Fruit fly (Drosophila melanogaster) whole organism, embryonic: ENCODE data around the gene Cpr92A.
A peak's percentile ranks its signal among the peaks of the same experiment; 100 is the strongest.

ENCODE experiments used
- Ada2b ChIP-seq: fragments of 200-800 bp; sonication (Bioruptor generic); IDR thresholded peaks from 2 replicates; pipeline ENCODE4 v1.3.6; 2022; ENCODE audit warnings: missing biosample characterization, missing genetic modification characterization
- Aef1 ChIP-seq: fragments of 200-800 bp; sonication (Bioruptor generic); IDR thresholded peaks from 3 replicates; pipeline ENCODE4 v1.3.6; 2022; ENCODE audit warnings: missing biosample characterization, missing genetic modification characterization
- B-H2 ChIP-seq: fragments of 200-800 bp; sonication (Bioruptor generic); optimal IDR thresholded peaks from 2 replicates; lab custom pipeline; 2018; ENCODE audit warnings: missing biosample characterization, mild to moderate bottlenecking, missing genetic modification characterization
- Bgb ChIP-seq: fragments of 200-800 bp; sonication (Bioruptor generic); IDR thresholded peaks from 2 replicates; pipeline ENCODE4 v1.3.6; 2022; ENCODE audit warnings: missing biosample characterization, missing genetic modification characterization; ENCODE audit not compliant: partially characterized antibody
- Blimp-1 ChIP-seq: fragments of 200-800 bp; sonication (Bioruptor generic); optimal IDR thresholded peaks from 3 replicates; lab custom pipeline; 2018; ENCODE audit warnings: missing biosample characterization, missing genetic modification characterization, mild to moderate bottlenecking, moderate library complexity, missing genetic modification reagents
- CG1024 ChIP-seq: fragments of 200-800 bp; sonication (Bioruptor generic); IDR thresholded peaks from 2 replicates; pipeline ENCODE4 v1.3.6; 2022; ENCODE audit warnings: missing biosample characterization, missing genetic modification characterization
- CG10959 ChIP-seq: fragments of 200-800 bp; sonication (Bioruptor generic); IDR thresholded peaks from 2 replicates; pipeline ENCODE4 v1.3.6; 2022; ENCODE audit warnings: missing biosample characterization, missing genetic modification characterization
- CG11085 ChIP-seq: fragments of 200-800 bp; sonication (Bioruptor generic); IDR thresholded peaks from 2 replicates; pipeline ENCODE4 v1.3.6; 2022; ENCODE audit warnings: missing biosample characterization, missing genetic modification characterization
- CG12071 ChIP-seq: fragments of 200-800 bp; sonication (Bioruptor generic); optimal IDR thresholded peaks from 3 replicates; lab custom pipeline; 2018; ENCODE audit warnings: missing biosample characterization, mild to moderate bottlenecking, missing genetic modification characterization
- CG12391 ChIP-seq: fragments of 200-800 bp; sonication (Bioruptor generic); optimal IDR thresholded peaks from 3 replicates; lab custom pipeline; 2018; ENCODE audit warnings: missing biosample characterization, mild to moderate bottlenecking, missing genetic modification characterization, moderate library complexity
- CG12942 ChIP-seq: fragments of 200-800 bp; sonication (Bioruptor generic); optimal IDR thresholded peaks from 3 replicates; lab custom pipeline; 2016; ENCODE audit warnings: missing biosample characterization, missing genetic modification characterization
- CG15696 ChIP-seq: fragments of 200-800 bp; sonication (Bioruptor generic); optimal IDR thresholded peaks from 2 replicates; lab custom pipeline; 2019; ENCODE audit warnings: missing biosample characterization, mild to moderate bottlenecking, missing genetic modification characterization, moderate library complexity
- CG17186 ChIP-seq: fragments of 200-800 bp; sonication (Bioruptor generic); optimal IDR thresholded peaks from 3 replicates; lab custom pipeline; 2017; ENCODE audit warnings: missing biosample characterization, missing genetic modification reagents, missing genetic modification characterization
- CG17912 ChIP-seq: fragments of 200-800 bp; sonication (Bioruptor generic); optimal IDR thresholded peaks from 2 replicates; lab custom pipeline; 2018; ENCODE audit warnings: missing biosample characterization, mild to moderate bottlenecking, missing genetic modification characterization
- CG1832 ChIP-seq: fragments of 200-800 bp; sonication (Bioruptor generic); optimal IDR thresholded peaks from 2 replicates; lab custom pipeline; 2017; ENCODE audit warnings: missing biosample characterization, mild to moderate bottlenecking, missing genetic modification characterization, inconsistent platforms
- CG2129 ChIP-seq: fragments of 200-800 bp; sonication (Bioruptor generic); IDR thresholded peaks from 2 replicates; pipeline ENCODE4 v1.3.6; 2022; ENCODE audit warnings: missing biosample characterization, missing genetic modification characterization; ENCODE audit not compliant: partially characterized antibody
- CG2889 ChIP-seq: fragments of 200-800 bp; sonication (Bioruptor generic); IDR thresholded peaks from 3 replicates; pipeline ENCODE4 v1.3.6; 2022; ENCODE audit warnings: missing biosample characterization, missing genetic modification characterization
- CG31224 ChIP-seq: fragments of 200-800 bp; sonication (Bioruptor generic); IDR thresholded peaks from 2 replicates; pipeline ENCODE4 v1.3.6; 2022; ENCODE audit warnings: missing biosample characterization, missing genetic modification characterization
- CG31365 ChIP-seq: fragments of 200-800 bp; sonication (Bioruptor generic); optimal IDR thresholded peaks from 2 replicates; lab custom pipeline; 2018; ENCODE audit warnings: missing biosample characterization, mild to moderate bottlenecking, missing genetic modification characterization
- CG32532 ChIP-seq: fragments of 200-800 bp; sonication (Bioruptor generic); IDR thresholded peaks from 2 replicates; pipeline ENCODE4 v1.3.6; 2022; ENCODE audit warnings: missing biosample characterization, missing genetic modification characterization
- CG4854 ChIP-seq: fragments of 200-800 bp; sonication (Bioruptor generic); optimal IDR thresholded peaks from 2 replicates; lab custom pipeline; 2016; ENCODE audit warnings: missing biosample characterization, missing genetic modification characterization, inconsistent platforms
- CG6689 ChIP-seq: fragments of 200-800 bp; sonication (Bioruptor generic); IDR thresholded peaks from 2 replicates; pipeline ENCODE4 v1.3.6; 2022; ENCODE audit warnings: missing biosample characterization, missing genetic modification characterization
- CG7271 ChIP-seq: fragments of 200-800 bp; sonication (Bioruptor generic); optimal IDR thresholded peaks from 2 replicates; lab custom pipeline; 2018; ENCODE audit warnings: missing biosample characterization, mild to moderate bottlenecking, missing genetic modification characterization, moderate library complexity
- CG8944 ChIP-seq: fragments of 200-800 bp; sonication (Bioruptor generic); optimal IDR thresholded peaks from 3 replicates; lab custom pipeline; 2016; ENCODE audit warnings: missing biosample characterization, missing genetic modification characterization
- CG9437 ChIP-seq: fragments of 200-800 bp; sonication (Bioruptor generic); optimal IDR thresholded peaks from 2 replicates; lab custom pipeline; 2018; ENCODE audit warnings: missing biosample characterization, mild to moderate bottlenecking, missing genetic modification characterization
- CTCF ChIP-seq: fragments of 200-800 bp; sonication (Bioruptor generic); optimal IDR thresholded peaks from 2 replicates; lab custom pipeline; 2017; ENCODE audit warnings: missing biosample characterization, mild to moderate bottlenecking, missing genetic modification characterization, moderate library complexity
- E2f2 ChIP-seq: fragments of 200-800 bp; sonication (Bioruptor generic); IDR thresholded peaks from 2 replicates; pipeline ENCODE4 v1.3.6; 2022; ENCODE audit warnings: missing biosample characterization, missing genetic modification characterization
- Hey ChIP-seq: fragments of 200-800 bp; sonication (Bioruptor generic); optimal IDR thresholded peaks from 3 replicates; lab custom pipeline; 2018; ENCODE audit warnings: missing biosample characterization, mild to moderate bottlenecking, missing genetic modification characterization
- Hmr ChIP-seq: fragments of 200-800 bp; sonication (Bioruptor generic); optimal IDR thresholded peaks from 3 replicates; lab custom pipeline; 2017; ENCODE audit warnings: mild to moderate bottlenecking, missing biosample characterization, missing genetic modification reagents, missing genetic modification characterization
- Hr39 ChIP-seq: fragments of >200 bp; optimal IDR thresholded peaks from 2 replicates; lab custom pipeline; 2017
- Hsf ChIP-seq: fragments of 200-800 bp; sonication (Bioruptor generic); optimal IDR thresholded peaks from 3 replicates; lab custom pipeline; 2016; ENCODE audit warnings: missing biosample characterization, missing genetic modification characterization
- Jarid2 ChIP-seq: fragments of 200-800 bp; sonication (Bioruptor generic); optimal IDR thresholded peaks from 3 replicates; lab custom pipeline; 2017; ENCODE audit warnings: mild to moderate bottlenecking, missing biosample characterization, missing genetic modification reagents, missing genetic modification characterization
- Lpt ChIP-seq: fragments of >200 bp; optimal IDR thresholded peaks from 2 replicates; lab custom pipeline; 2018; ENCODE audit warnings: missing biosample characterization, missing genetic modification characterization
- Med ChIP-seq: fragments of 200-800 bp; sonication (Bioruptor generic); peaks from one replicate; lab custom pipeline; 2016; ENCODE audit warnings: missing biosample characterization, missing genetic modification characterization, mild to moderate bottlenecking, inconsistent platforms, moderate library complexity
- Rx ChIP-seq: fragments of 200-800 bp; sonication (Bioruptor generic); IDR thresholded peaks from 2 replicates; pipeline ENCODE4 v1.3.6; 2022; ENCODE audit warnings: missing biosample characterization, missing genetic modification characterization
- Side ChIP-seq: fragments of 200-800 bp; sonication (Bioruptor generic); optimal IDR thresholded peaks from 2 replicates; lab custom pipeline; 2016; ENCODE audit warnings: missing biosample characterization, missing genetic modification characterization
- Spps ChIP-seq: fragments of 200-800 bp; sonication (Bioruptor generic); optimal IDR thresholded peaks from 2 replicates; lab custom pipeline; 2018; ENCODE audit warnings: missing biosample characterization, mild to moderate bottlenecking, missing genetic modification characterization
- Sry-δ ChIP-seq: fragments of 200-800 bp; sonication (Bioruptor generic); optimal IDR thresholded peaks from 2 replicates; lab custom pipeline; 2016; ENCODE audit warnings: missing biosample characterization, missing genetic modification characterization
- amos ChIP-seq: fragments of 200-800 bp; sonication (Bioruptor generic); IDR thresholded peaks from 2 replicates; pipeline ENCODE4 v1.3.6; 2022; ENCODE audit warnings: missing biosample characterization, missing genetic modification characterization; ENCODE audit not compliant: partially characterized antibody
- bowl ChIP-seq: fragments of 200-800 bp; sonication (Bioruptor generic); IDR thresholded peaks from 2 replicates; pipeline ENCODE4 v1.3.6; 2022; ENCODE audit warnings: missing biosample characterization, missing genetic modification characterization
- br ChIP-seq: fragments of >200 bp; optimal IDR thresholded peaks from 2 replicates; lab custom pipeline; 2017
- eve ChIP-seq, 2 experiments: fragments of >200 bp; optimal IDR thresholded peaks; 2 replicates each; lab custom pipeline; 2017; ENCODE audit warnings: missing biosample characterization in 2 of 2, missing genetic modification characterization in 2 of 2
- fd102C ChIP-seq: fragments of 200-800 bp; sonication (Bioruptor generic); optimal IDR thresholded peaks from 2 replicates; lab custom pipeline; 2018; ENCODE audit warnings: missing biosample characterization, mild to moderate bottlenecking, missing genetic modification characterization, moderate library complexity
- gsb ChIP-seq: fragments of 200-800 bp; sonication (Bioruptor generic); IDR thresholded peaks from 2 replicates; pipeline ENCODE4 v1.3.6; 2022; ENCODE audit warnings: missing biosample characterization, missing genetic modification characterization
- her ChIP-seq: fragments of 200-800 bp; sonication (Bioruptor generic); optimal IDR thresholded peaks from 2 replicates; lab custom pipeline; 2016; ENCODE audit warnings: missing biosample characterization, missing genetic modification characterization
- pb ChIP-seq: fragments of 200-800 bp; sonication (Bioruptor generic); optimal IDR thresholded peaks from 3 replicates; lab custom pipeline; 2016; ENCODE audit warnings: missing biosample characterization, missing genetic modification characterization
- peb ChIP-seq: fragments of 200-800 bp; sonication (Bioruptor generic); IDR thresholded peaks from 2 replicates; pipeline ENCODE4 v1.3.6; 2022; ENCODE audit warnings: missing biosample characterization, missing genetic modification characterization
- ranshi ChIP-seq: fragments of 200-800 bp; sonication (Bioruptor generic); IDR thresholded peaks from 2 replicates; pipeline ENCODE4 v1.3.6; 2022; ENCODE audit warnings: missing biosample characterization, missing genetic modification characterization
- tin ChIP-seq: fragments of 200-800 bp; sonication (Bioruptor generic); optimal IDR thresholded peaks from 3 replicates; lab custom pipeline; 2016; ENCODE audit warnings: missing biosample characterization, missing genetic modification characterization
- tio ChIP-seq: fragments of 200-800 bp; sonication (Bioruptor generic); optimal IDR thresholded peaks from 2 replicates; lab custom pipeline; 2017; ENCODE audit warnings: missing biosample characterization, missing genetic modification characterization, inconsistent platforms
- wdn ChIP-seq: fragments of 200-800 bp; sonication (Bioruptor generic); IDR thresholded peaks from 2 replicates; pipeline ENCODE4 v1.3.6; 2022; ENCODE audit warnings: missing biosample characterization, missing genetic modification characterization
- zf30C ChIP-seq: fragments of 200-800 bp; sonication (Bioruptor generic); optimal IDR thresholded peaks from 3 replicates; lab custom pipeline; 2018; ENCODE audit warnings: missing biosample characterization, mild to moderate bottlenecking, missing genetic modification characterization

Cpr92A gene

DNA sequence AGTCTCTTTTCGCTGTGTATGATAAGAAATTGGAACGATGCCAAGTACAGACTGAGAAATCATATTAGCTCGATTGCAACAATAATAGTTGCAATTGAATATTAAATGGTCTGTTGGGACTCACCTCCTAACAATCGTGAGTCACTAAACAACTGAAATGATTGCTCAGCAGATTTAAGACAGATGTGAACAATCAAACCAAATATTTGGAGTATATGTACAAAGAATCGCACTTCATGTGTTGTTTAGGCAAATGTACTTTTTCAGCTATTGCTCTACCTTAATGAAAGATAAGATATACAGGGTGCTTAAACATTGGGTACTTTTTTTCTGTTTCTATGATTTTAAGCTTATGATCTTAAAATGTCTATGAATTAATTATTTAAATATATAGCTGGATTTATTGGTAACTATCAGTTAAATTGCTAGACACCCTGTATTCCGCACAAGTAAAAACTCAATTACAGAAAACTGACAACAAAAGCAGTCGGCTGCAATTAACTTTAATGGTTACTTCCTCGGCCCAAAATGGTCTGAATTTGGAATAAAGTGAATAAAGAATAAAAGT, 42.8 kb upstream of the Cpr92A start (continued):
- TF ChIP-seq wdn (GFP tag; lab: Robert Waterston, UW) (peak; percentile 85), Aef1 (peak; percentile 78), Sry-δ (GFP tag; lab: Kevin White, UChicago) (no peak), Side (GFP tag; lab: Kevin White, UChicago) (peak; percentile 8), CG10959 (GFP tag; lab: Robert Waterston, UW) (peak; percentile 50; the same call in 1 of the 2 replicates), CG2889 (peak; percentile 74; the same call in 2 of the 3 replicates), bowl (GFP tag; lab: Robert Waterston, UW) (peak; percentile 63; the same call in 1 of the 2 replicates), CG12071 (peak; percentile 74), CG2129 (GFP tag; lab: Robert Waterston, UW) (no peak), Rx (peak; percentile 76), CG8944 (GFP tag; lab: Kevin White, UChicago) (peak; percentile 36), gsb (GFP tag; lab: Robert Waterston, UW) (peak; percentile 82), CG17186 (GFP tag; lab: Kevin White, UChicago) (no peak), Bgb (GFP tag; lab: Robert Waterston, UW) (no peak), CG17912 (GFP tag; lab: Kevin White, UChicago) (no peak), CG9437 (GFP tag; lab: Kevin White, UChicago) (peak; percentile 68), pb (GFP tag; lab: Kevin White, UChicago) (peak; percentile 36), Spps (tag; lab: Kevin White, UChicago) (peak; percentile 81), peb (peak; percentile 56; the same call in 1 of the 2 replicates), Lpt (GFP tag; lab: Kevin White, UChicago) (no peak), CG6689 (GFP tag; lab: Robert Waterston, UW) (peak; percentile 87), CG1024 (GFP tag; lab: Robert Waterston, UW) (peak; percentile 54; the same call in 1 of the 2 replicates), CG15696 (tag; lab: Kevin White, UChicago) (peak; percentile 66), CG31365 (tag; lab: Kevin White, UChicago) (peak; percentile 65), tin (GFP tag; lab: Kevin White, UChicago) (peak; percentile 75), her (GFP tag; lab: Kevin White, UChicago) (peak; percentile 31), E2f2 (GFP tag; lab: Robert Waterston, UW) (peak; percentile 65; the same call in 1 of the 2 replicates), CG12391 (tag; lab: Kevin White, UChicago) (peak; percentile 90), Hsf (GFP tag; lab: Kevin White, UChicago) (peak; percentile 73), Blimp-1 (peak; percentile 91), br (lab: Kevin White, UChicago) (no peak), Jarid2 (GFP tag; lab: Kevin White, UChicago) (peak; percentile 43), CG31224 (GFP tag; lab: Robert Waterston, UW) (peak; percentile 78), CTCF (GFP tag; lab: Kevin White, UChicago) (peak; percentile 36), tio (GFP tag; lab: Kevin White, UChicago) (peak; percentile 60), Hr39 (lab: Kevin White, UChicago) (no peak), Ada2b (GFP tag; lab: Robert Waterston, UW) (peak; percentile 87), eve (GFP tag; optimal IDR thresholded peaks at IDR 0.05; lab: Kevin White, UChicago) (no peak), B-H2 (GFP tag; lab: Kevin White, UChicago) (peak; percentile 74), fd102C (GFP tag; lab: Kevin White, UChicago) (no peak), zf30C (GFP tag; lab: Kevin White, UChicago) (no peak), CG7271 (tag; lab: Kevin White, UChicago) (peak; percentile 64), Hey (no peak), CG11085 (GFP tag; lab: Robert Waterston, UW) (peak; percentile 71; the same call in 1 of the 2 replicates), CG32532 (GFP tag; lab: Robert Waterston, UW) (peak; percentile 92), CG4854 (peak; percentile 74), Hmr (GFP tag; lab: Kevin White, UChicago) (peak; percentile 89), CG1832 (no peak), Med (GFP tag; lab: Kevin White, UChicago) (peak; percentile 91), CG12942 (peak; percentile 53), amos (no peak), ranshi (GFP tag; lab: Robert Waterston, UW) (peak; percentile 92)
